Fruit fly (Drosophila melanogaster) S2 (cell line): ENCODE results near the gene Dus2.

ENCODE experiments used
- CG8478 ChIP-seq: fragments of >200 bp; optimal IDR thresholded peaks from 2 replicates; lab custom pipeline; 2018
- CTCF ChIP-seq, 2 experiments: fragments of >200 bp; optimal IDR thresholded peaks; 2 replicates each; lab custom pipeline; 2018

- TF ChIP-seq CG8478 (lab: Kevin White, UChicago) (no peak), CTCF (optimal IDR thresholded peaks at IDR 0.05; lab: Kevin White, UChicago) (no peak)
These were observed 15.8 kb upstream of the Dus2 start for dm6 chrX:14221995-14222394.
